Worm (Caenorhabditis elegans): ENCODE data around the gene H03E18.2.

- TF ChIP-seq ceh-45 (GFP tag; IDR thresholded peaks at IDR 0.05): no peak
- TF ChIP-seq unc-55 (GFP tag; optimal IDR thresholded peaks at IDR 0.05): no peak
- no peak for TF ChIP-seq hlh-13 (GFP tag; optimal IDR thresholded peaks at IDR 0.05)
- TF ChIP-seq unc-42 (tag; optimal IDR thresholded peaks at IDR 0.05): no peak
- TF ChIP-seq nfya-1 (tag; optimal IDR thresholded peaks at IDR 0.05): no peak
- TF ChIP-seq sox-4 (tag; optimal IDR thresholded peaks at IDR 0.05): no peak
- no peak for TF ChIP-seq ceh-24 (tag; optimal IDR thresholded peaks at IDR 0.05)
- no peak for TF ChIP-seq pha-4 (tag; optimal IDR thresholded peaks at IDR 0.05)
- no peak for TF ChIP-seq eyg-1 (tag; optimal IDR thresholded peaks at IDR 0.05)
- no peak for TF ChIP-seq C38D4.7 (GFP tag; optimal IDR thresholded peaks at IDR 0.05)
- no peak for TF ChIP-seq ama-1 (optimal IDR thresholded peaks at IDR 0.05)
- no peak for TF ChIP-seq nhr-11 (tag; optimal IDR thresholded peaks at IDR 0.05)
- TF ChIP-seq dve-1 (tag; optimal IDR thresholded peaks at IDR 0.05): no peak
- no peak for TF ChIP-seq tbx-2 (tag; optimal IDR thresholded peaks at IDR 0.05)
Measured at ce11 chrX:8527950-8528349, 7.6 kb upstream of the H03E18.2 start, which contains the start of gene flp-5.
